Fruit fly (Drosophila melanogaster) whole organism, prepupa: Measurements from ENCODE around the gene CG4691.
"Not testable (repeated sequence)": the region's sequence is repeated elsewhere in the genome, so short reads cannot be mapped to it uniquely, and the experiment has no call there.

Experiments used
- CG11294 ChIP-seq: fragments of 200-800 bp; sonication (Bioruptor generic); IDR thresholded peaks from 2 replicates; pipeline ENCODE4 v1.3.6; 2022; ENCODE audit warnings: missing biosample characterization, missing genetic modification characterization
- CG11762 ChIP-seq: fragments of 200-800 bp; sonication (Bioruptor generic); optimal IDR thresholded peaks from 3 replicates; lab custom pipeline; 2016; ENCODE audit warnings: missing biosample characterization, missing genetic modification characterization; ENCODE audit not compliant: insufficient read depth
- CG11902 ChIP-seq: fragments of 200-800 bp; sonication (Bioruptor generic); optimal IDR thresholded peaks from 3 replicates; lab custom pipeline; 2016; ENCODE audit warnings: missing biosample characterization, missing genetic modification characterization
- CG3032 ChIP-seq: fragments of 200-800 bp; optimal IDR thresholded peaks from 2 replicates; lab custom pipeline; 2019; ENCODE audit warnings: missing biosample characterization, mild to moderate bottlenecking, missing genetic modification characterization, moderate library complexity
- CG32006 ChIP-seq: fragments of 200-800 bp; sonication (Bioruptor generic); optimal IDR thresholded peaks from 3 replicates; lab custom pipeline; 2017; ENCODE audit warnings: missing biosample characterization, mild to moderate bottlenecking, missing genetic modification characterization
- CG3919 ChIP-seq: fragments of 200-800 bp; sonication (Bioruptor generic); optimal IDR thresholded peaks from 3 replicates; lab custom pipeline; 2016; ENCODE audit warnings: missing biosample characterization, missing genetic modification characterization
- CG4318 ChIP-seq: fragments of 200-800 bp; sonication (Bioruptor generic); optimal IDR thresholded peaks from 3 replicates; lab custom pipeline; 2017; ENCODE audit warnings: missing biosample characterization, mild to moderate bottlenecking, missing genetic modification characterization
- CG6276 ChIP-seq: fragments of 200-800 bp; sonication (Bioruptor generic); optimal IDR thresholded peaks from 2 replicates; lab custom pipeline; 2017; ENCODE audit warnings: missing biosample characterization, mild to moderate bottlenecking, missing genetic modification characterization
- CG6792 ChIP-seq: fragments of 200-800 bp; sonication (Bioruptor generic); optimal IDR thresholded peaks from 3 replicates; lab custom pipeline; 2016; ENCODE audit warnings: missing biosample characterization, missing genetic modification characterization
- CG6808 ChIP-seq: fragments of 200-800 bp; sonication (Bioruptor generic); optimal IDR thresholded peaks from 3 replicates; lab custom pipeline; 2017; ENCODE audit warnings: missing biosample characterization, missing genetic modification characterization, mild to moderate bottlenecking, moderate library complexity, missing genetic modification reagents
- CG9139 ChIP-seq: fragments of 200-800 bp; sonication (Bioruptor generic); optimal IDR thresholded peaks from 3 replicates; lab custom pipeline; 2017; ENCODE audit warnings: missing biosample characterization, mild to moderate bottlenecking, missing genetic modification characterization
- Eip78C ChIP-seq: fragments of 200-800 bp; sonication (Bioruptor generic); peaks from one replicate; lab custom pipeline; 2016; ENCODE audit warnings: missing biosample characterization, missing genetic modification characterization
- Ets21C ChIP-seq: fragments of 200-800 bp; sonication (Bioruptor generic); optimal IDR thresholded peaks from 3 replicates; lab custom pipeline; 2016; ENCODE audit warnings: missing biosample characterization, missing genetic modification characterization
- Gug ChIP-seq: fragments of 200-800 bp; sonication (Bioruptor generic); IDR thresholded peaks from 2 replicates; pipeline ENCODE4 v1.3.6; 2022; ENCODE audit warnings: missing biosample characterization, missing genetic modification characterization
- Hr39 ChIP-seq: fragments of 200-800 bp; sonication (Bioruptor generic); optimal IDR thresholded peaks from 2 replicates; lab custom pipeline; 2016; ENCODE audit warnings: missing biosample characterization, missing genetic modification characterization
- Hr4 ChIP-seq: fragments of 200-800 bp; sonication (Bioruptor generic); optimal IDR thresholded peaks from 3 replicates; lab custom pipeline; 2016; ENCODE audit warnings: missing biosample characterization, missing genetic modification characterization
- Sox102F ChIP-seq: fragments of 200-800 bp; sonication (Bioruptor generic); optimal IDR thresholded peaks from 2 replicates; lab custom pipeline; 2016; ENCODE audit warnings: missing biosample characterization, mild to moderate bottlenecking, missing genetic modification characterization
- Sox14 ChIP-seq: fragments of 200-800 bp; sonication (Bioruptor generic); optimal IDR thresholded peaks from 3 replicates; lab custom pipeline; 2016; ENCODE audit warnings: missing biosample characterization, missing genetic modification characterization
- achi ChIP-seq: fragments of 200-800 bp; sonication (Bioruptor generic); optimal IDR thresholded peaks from 3 replicates; lab custom pipeline; 2016; ENCODE audit warnings: missing biosample characterization, missing genetic modification characterization
- acj6 ChIP-seq: fragments of 200-800 bp; sonication (Bioruptor generic); optimal IDR thresholded peaks from 3 replicates; lab custom pipeline; 2016; ENCODE audit warnings: missing biosample characterization, missing genetic modification characterization
- cyc ChIP-seq: fragments of 200-800 bp; sonication (Bioruptor generic); optimal IDR thresholded peaks from 3 replicates; lab custom pipeline; 2016; ENCODE audit warnings: missing biosample characterization, missing genetic modification characterization
- dsx ChIP-seq: fragments of 200-800 bp; optimal IDR thresholded peaks from 3 replicates; lab custom pipeline; 2019; ENCODE audit warnings: missing biosample characterization, mild to moderate bottlenecking, missing genetic modification characterization, moderate library complexity; ENCODE audit not compliant: poor library complexity, severe bottlenecking
- eg ChIP-seq: fragments of 200-800 bp; sonication (Bioruptor generic); IDR thresholded peaks from 3 replicates; pipeline ENCODE4 v1.3.6; 2022; ENCODE audit warnings: missing biosample characterization, missing genetic modification characterization
- esn ChIP-seq: fragments of 200-800 bp; sonication (Bioruptor generic); optimal IDR thresholded peaks from 2 replicates; lab custom pipeline; 2016; ENCODE audit warnings: missing biosample characterization, mild to moderate bottlenecking, missing genetic modification characterization, moderate library complexity
- fd59A ChIP-seq: fragments of 200-800 bp; sonication (Bioruptor generic); optimal IDR thresholded peaks from 2 replicates; lab custom pipeline; 2017; ENCODE audit warnings: missing biosample characterization, mild to moderate bottlenecking, missing genetic modification characterization, missing genetic modification reagents
- fd85E ChIP-seq: fragments of 200-800 bp; sonication (Bioruptor generic); optimal IDR thresholded peaks from 3 replicates; lab custom pipeline; 2016; ENCODE audit warnings: missing biosample characterization, missing genetic modification characterization
- lz ChIP-seq: fragments of 200-800 bp; sonication (Bioruptor generic); optimal IDR thresholded peaks from 3 replicates; lab custom pipeline; 2016; ENCODE audit warnings: missing biosample characterization, missing genetic modification characterization
- net ChIP-seq: fragments of 200-800 bp; sonication (Bioruptor generic); optimal IDR thresholded peaks from 3 replicates; lab custom pipeline; 2016; ENCODE audit warnings: missing biosample characterization, missing genetic modification characterization
- pdm3 ChIP-seq: fragments of 200-800 bp; sonication (Bioruptor generic); optimal IDR thresholded peaks from 3 replicates; lab custom pipeline; 2016; ENCODE audit warnings: missing biosample characterization, missing genetic modification characterization

The CG4691 gene

DNA sequence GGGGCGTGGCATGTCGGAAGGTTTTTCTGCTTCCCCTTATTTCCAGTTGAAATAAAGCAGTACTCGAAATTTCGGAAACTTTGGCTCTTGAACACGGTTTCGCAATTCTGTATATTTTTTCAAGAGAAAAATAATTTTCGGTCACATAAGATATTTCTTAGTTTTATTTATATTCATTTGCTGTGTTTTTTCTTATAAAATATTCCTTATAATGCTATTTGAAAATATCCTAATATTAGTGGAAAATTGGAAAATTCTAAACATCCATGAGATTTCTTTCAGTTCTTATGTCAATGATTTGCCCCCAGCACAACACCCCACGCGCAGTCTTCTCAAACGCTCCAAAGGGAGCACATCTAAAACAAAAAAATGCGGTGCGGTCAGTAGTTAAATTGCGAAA lies at the start of gene CG4691:
CG4691 (plus strand) TSS at position 301 of the 400 bp plus-strand sequence.
- TF ChIP-seq CG3032 (tag; lab: Kevin White, UChicago) (no peak), Hr39 (GFP tag; lab: Kevin White, UChicago) (no peak), Sox14 (GFP tag; lab: Kevin White, UChicago) (no peak), lz (no peak)

dm6 chr2L:14712245-14712644 lies 48.3 kb upstream of the CG4691 start, which contains the start of gene CG15282:
Gene CG15282, plus strand, starts transcription at chr2L:14712471.
- TF ChIP-seq esn (GFP tag; lab: Kevin White, UChicago) (no peak), Gug (no peak), net (no peak), Ets21C (GFP tag; lab: Kevin White, UChicago) (no peak), CG6792 (no peak), Eip78C (GFP tag; lab: Kevin White, UChicago) (peak; percentile 17), CG6276 (GFP tag; lab: Kevin White, UChicago) (no peak)

dm6 chr2L:14713467-14713866 lies 47.1 kb upstream of the CG4691 start, which contains the start of gene CG34165:
Gene CG34165, plus strand, starts transcription at chr2L:14713750.
- no peak for TF ChIP-seq CG6276 (GFP tag; lab: Kevin White, UChicago)
- TF ChIP-seq CG11762 (GFP tag; lab: Kevin White, UChicago): no peak
- no peak for TF ChIP-seq achi (GFP tag; lab: Kevin White, UChicago)
- TF ChIP-seq Sox102F (GFP tag; lab: Kevin White, UChicago): no peak
- no peak for TF ChIP-seq CG6808 (GFP tag; lab: Kevin White, UChicago)
- TF ChIP-seq CG32006: no peak
- no peak for TF ChIP-seq esn (GFP tag; lab: Kevin White, UChicago)
- TF ChIP-seq pdm3 (GFP tag; lab: Kevin White, UChicago): no peak
- TF ChIP-seq dsx (GFP tag; lab: Kevin White, UChicago): no peak
- TF ChIP-seq CG11294 (GFP tag; lab: Robert Waterston, UW): no peak
- TF ChIP-seq Hr4 (GFP tag; lab: Kevin White, UChicago): no peak
- TF ChIP-seq CG11902 (GFP tag; lab: Kevin White, UChicago): no peak
- no peak for TF ChIP-seq CG6792

- TF ChIP-seq CG4318 (GFP tag; lab: Kevin White, UChicago) (no peak), CG6276 (GFP tag; lab: Kevin White, UChicago) (no peak), achi (GFP tag; lab: Kevin White, UChicago) (no peak), CG9139 (GFP tag; lab: Kevin White, UChicago) (no peak), fd59A (no peak), eg (GFP tag; lab: Robert Waterston, UW) (no peak), pdm3 (GFP tag; lab: Kevin White, UChicago) (no peak), CG3919 (GFP tag; lab: Kevin White, UChicago) (no peak), fd85E (GFP tag; lab: Kevin White, UChicago) (no peak)
Observed at dm6 chr2L:14730077-14730476, 30.5 kb upstream of the CG4691 start, which contains the start of gene CG42685. Gene CG42685, minus strand, starts transcription at chr2L:14730177.

dm6 chr2L:14735543-14735942 lies 25.0 kb upstream of the CG4691 start, which contains the start of gene CG31835:
Gene CG31835, plus strand, starts transcription at chr2L:14735843.
- not testable (repeated sequence) for TF ChIP-seq cyc; Eip78C (GFP tag; lab: Kevin White, UChicago); acj6 (GFP tag; lab: Kevin White, UChicago)

dm6 chr2L:14737669-14738068 lies 22.9 kb upstream of the CG4691 start, which contains the start of gene CG31775:
Gene CG31775, minus strand, starts transcription at chr2L:14737769.
- not testable (repeated sequence) for TF ChIP-seq pdm3, Sox14, acj6 (GFP tag; lab: Kevin White, UChicago)
